Fruit fly (Drosophila melanogaster) whole organism, adult: ENCODE measurements around the gene Tig.

Experiments used
- CG12768 ChIP-seq: fragments of 200-800 bp; sonication (Bioruptor generic); optimal IDR thresholded peaks from 2 replicates; lab custom pipeline; 2017; ENCODE audit warnings: missing biosample characterization, missing genetic modification characterization, mild to moderate bottlenecking, moderate library complexity, missing genetic modification reagents
- CG14711 ChIP-seq: fragments of 200-800 bp; sonication (Bioruptor generic); optimal IDR thresholded peaks from 2 replicates; lab custom pipeline; 2018; ENCODE audit warnings: missing biosample characterization, mild to moderate bottlenecking, missing genetic modification characterization, moderate library complexity
- CG1620 ChIP-seq: fragments of 200-800 bp; sonication (Bioruptor generic); optimal IDR thresholded peaks from 2 replicates; lab custom pipeline; 2016; ENCODE audit warnings: missing biosample characterization, missing genetic modification characterization
- CG33017 ChIP-seq: fragments of 200-800 bp; sonication (Bioruptor generic); optimal IDR thresholded peaks from 2 replicates; lab custom pipeline; 2018; ENCODE audit warnings: missing biosample characterization, mild to moderate bottlenecking, missing genetic modification characterization, moderate library complexity
- CG5204 ChIP-seq: fragments of 200-800 bp; sonication (Bioruptor generic); optimal IDR thresholded peaks from 2 replicates; lab custom pipeline; 2016; ENCODE audit warnings: missing biosample characterization, missing genetic modification characterization
- CG7045 ChIP-seq: fragments of 200-800 bp; sonication (Bioruptor generic); optimal IDR thresholded peaks from 2 replicates; lab custom pipeline; 2017; ENCODE audit warnings: missing biosample characterization, mild to moderate bottlenecking, missing genetic modification characterization
- CG7101 ChIP-seq: fragments of 200-800 bp; sonication (Bioruptor generic); optimal IDR thresholded peaks from 2 replicates; lab custom pipeline; 2018; ENCODE audit warnings: missing biosample characterization, mild to moderate bottlenecking, missing genetic modification characterization, moderate library complexity
- Clk ChIP-seq: fragments of 200-800 bp; sonication (Bioruptor generic); optimal IDR thresholded peaks from 2 replicates; lab custom pipeline; 2017; ENCODE audit warnings: missing biosample characterization, missing genetic modification characterization
- Crg-1 ChIP-seq: fragments of 200-800 bp; sonication (Bioruptor generic); optimal IDR thresholded peaks from 2 replicates; lab custom pipeline; 2016; ENCODE audit warnings: missing biosample characterization, missing genetic modification characterization
- Hr96 ChIP-seq: fragments of 200-800 bp; sonication (Bioruptor generic); optimal IDR thresholded peaks from 2 replicates; lab custom pipeline; 2016; ENCODE audit warnings: missing biosample characterization, missing genetic modification characterization
- Mnt ChIP-seq: fragments of 200-800 bp; sonication (Bioruptor generic); optimal IDR thresholded peaks from 2 replicates; lab custom pipeline; 2016; ENCODE audit warnings: missing biosample characterization, mild to moderate bottlenecking, missing genetic modification characterization
- bab1 ChIP-seq: fragments of 200-800 bp; sonication (Bioruptor generic); optimal IDR thresholded peaks from 3 replicates; lab custom pipeline; 2019; ENCODE audit warnings: missing biosample characterization, mild to moderate bottlenecking, missing genetic modification characterization, moderate library complexity
- cic ChIP-seq: fragments of 200-800 bp; sonication (Bioruptor generic); optimal IDR thresholded peaks from 2 replicates; lab custom pipeline; 2017; ENCODE audit warnings: missing biosample characterization, mild to moderate bottlenecking, missing genetic modification characterization, moderate library complexity
- cnc ChIP-seq, 2 experiments: fragments of >200 bp; optimal IDR thresholded peaks; 2 replicates each; lab custom pipeline; 2017
- kay ChIP-seq: fragments of 200-800 bp; sonication (Bioruptor generic); peaks from one replicate; lab custom pipeline; 2016; ENCODE audit warnings: missing biosample characterization, missing genetic modification characterization, borderline replicate concordance
- ovo ChIP-seq: fragments of 200-800 bp; sonication (Bioruptor generic); optimal IDR thresholded peaks from 2 replicates; lab custom pipeline; 2016; ENCODE audit warnings: missing biosample characterization, missing genetic modification characterization
- pad ChIP-seq: fragments of 200-800 bp; sonication (Bioruptor generic); optimal IDR thresholded peaks from 3 replicates; lab custom pipeline; 2017; ENCODE audit warnings: missing biosample characterization, missing genetic modification characterization, mild to moderate bottlenecking, moderate library complexity, missing genetic modification reagents
- tj ChIP-seq: fragments of 200-800 bp; sonication (Bioruptor generic); optimal IDR thresholded peaks from 3 replicates; lab custom pipeline; 2017; ENCODE audit warnings: missing biosample characterization, mild to moderate bottlenecking, missing genetic modification characterization, moderate library complexity
- toe ChIP-seq: fragments of 200-800 bp; sonication (Bioruptor generic); optimal IDR thresholded peaks from 2 replicates; lab custom pipeline; 2016; ENCODE audit warnings: missing biosample characterization, missing genetic modification characterization

Gene Tig

dm6 chr2L:6372088-6372487, 51.0 kb downstream of the Tig start, which contains the start of gene slam:
slam (plus strand) TSS chr2L:6372388.
- TF ChIP-seq toe (GFP tag; lab: Kevin White, UChicago), result no peak
- TF ChIP-seq Hr96 (GFP tag; lab: Kevin White, UChicago), result no peak
- TF ChIP-seq cic, result no peak

dm6 chr2L:6371025-6371641, 52.0 kb downstream of the Tig start:
- TF ChIP-seq tj (GFP tag; lab: Kevin White, UChicago), result peak; percentile 97
- TF ChIP-seq bab1 (GFP tag; lab: Kevin White, UChicago), result peak; percentile 35
- no peak for TF ChIP-seq CG33017 (tag; lab: Kevin White, UChicago)

dm6 chr2L:6369286-6369685, 53.8 kb downstream of the Tig start:
- no peak for TF ChIP-seq CG12768 (GFP tag; lab: Kevin White, UChicago)
- TF ChIP-seq Crg-1 (GFP tag; lab: Kevin White, UChicago), result no peak
- TF ChIP-seq tj (GFP tag; lab: Kevin White, UChicago), result no peak
- no peak for TF ChIP-seq Hr96 (GFP tag; lab: Kevin White, UChicago)

DNA sequence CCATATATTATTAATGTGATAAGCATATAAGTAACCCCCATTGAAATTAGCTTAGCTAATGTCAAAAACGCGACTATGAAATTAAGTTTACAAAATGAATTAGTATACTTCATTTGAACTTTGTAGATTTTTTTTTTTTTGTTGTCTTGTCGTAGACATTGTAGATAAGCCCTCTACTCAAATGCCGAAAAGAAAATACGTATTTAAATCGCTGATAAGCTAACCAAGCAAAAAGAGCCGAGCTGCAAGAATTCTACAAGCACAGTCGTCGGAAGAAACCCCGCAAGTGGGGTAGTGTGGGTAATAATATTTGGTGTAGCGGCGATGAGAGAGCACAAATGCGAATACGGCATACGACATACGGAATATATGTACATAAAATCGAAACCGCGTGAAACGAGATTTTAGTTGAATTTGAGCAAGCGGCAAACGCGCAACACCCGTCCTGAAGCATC, 55.6 kb downstream of the Tig start, which contains the start of gene Nepl4:
Nepl4 (plus strand) TSS at position 405 of the 455 bp plus-strand sequence.
- TF ChIP-seq CG7045 (GFP tag; lab: Kevin White, UChicago), result no peak
- TF ChIP-seq CG14711 (tag; lab: Kevin White, UChicago), result no peak
- TF ChIP-seq tj (GFP tag; lab: Kevin White, UChicago), result peak; percentile 78

- TF ChIP-seq CG7101 (tag; lab: Kevin White, UChicago), result no peak
- TF ChIP-seq cic, result no peak
- no peak for TF ChIP-seq Mnt (GFP tag; lab: Kevin White, UChicago)
- TF ChIP-seq pad (GFP tag; lab: Kevin White, UChicago), result no peak
- no peak for TF ChIP-seq CG33017 (tag; lab: Kevin White, UChicago)
- no peak for TF ChIP-seq CG12768 (GFP tag; lab: Kevin White, UChicago)
- TF ChIP-seq CG1620, result no peak
- TF ChIP-seq Clk (GFP tag; lab: Kevin White, UChicago), result no peak
- TF ChIP-seq kay, result no peak
- TF ChIP-seq CG5204 (GFP tag; lab: Kevin White, UChicago), result no peak
- no peak for TF ChIP-seq CG7045 (GFP tag; lab: Kevin White, UChicago)
- TF ChIP-seq CG14711 (tag; lab: Kevin White, UChicago), result no peak
- TF ChIP-seq tj (GFP tag; lab: Kevin White, UChicago), result no peak
- no peak for TF ChIP-seq Hr96 (GFP tag; lab: Kevin White, UChicago)
- no peak for TF ChIP-seq toe (GFP tag; lab: Kevin White, UChicago)
- TF ChIP-seq ovo (GFP tag; lab: Kevin White, UChicago), result no peak
- TF ChIP-seq cnc (optimal IDR thresholded peaks at IDR 0.05; lab: Kevin White, UChicago), result no peak
Measured at dm6 chr2L:6366924-6367323, 56.2 kb downstream of the Tig start.
